Worm (Caenorhabditis elegans) whole organism, young adult: ENCODE results near the gene C16A11.3.

Experiments used
- B0336.3 ChIP-seq: fragments of 200-800 bp; sonication (Bioruptor generic); IDR thresholded peaks from 2 replicates; pipeline ENCODE4 v1.3.6; 2022; ENCODE audit warnings: missing genetic modification characterization, missing compliant biosample characterization
- C06A6.2 ChIP-seq: fragments of 200-800 bp; sonication (Bioruptor generic); conservative IDR thresholded peaks from 2 replicates; pipeline ENCODE4 v1.3.6; 2022; ENCODE audit warnings: missing genetic modification characterization, missing compliant biosample characterization
- D2030.7 ChIP-seq: fragments of 200-800 bp; sonication (Bioruptor generic); IDR thresholded peaks from 2 replicates; pipeline ENCODE4 v1.3.6; 2022; ENCODE audit warnings: missing genetic modification reagents, missing genetic modification characterization, missing compliant biosample characterization
- F37B4.10 ChIP-seq: fragments of 200-800 bp; sonication (Bioruptor generic); IDR thresholded peaks from 2 replicates; pipeline ENCODE4 v1.3.6; 2022; ENCODE audit warnings: missing genetic modification characterization, missing compliant biosample characterization
- F57A8.1 ChIP-seq: fragments of 200-800 bp; sonication (Bioruptor generic); optimal IDR thresholded peaks from 2 replicates; lab custom pipeline; 2018; ENCODE audit warnings: mild to moderate bottlenecking, missing genetic modification characterization, moderate library complexity, missing compliant biosample characterization
- T26A5.8 ChIP-seq: sonication (generic microtip); optimal IDR thresholded peaks from 2 replicates; lab custom pipeline; 2016; ENCODE audit warnings: missing genetic modification characterization, missing compliant biosample characterization
- Y56A3A.18 ChIP-seq: fragments of 200-800 bp; sonication (Bioruptor generic); IDR thresholded peaks from 2 replicates; pipeline ENCODE4 v1.3.6; 2022; ENCODE audit warnings: missing genetic modification reagents, missing genetic modification characterization, missing compliant biosample characterization
- atf-7 ChIP-seq: sonication (generic microtip); optimal IDR thresholded peaks from 2 replicates; lab custom pipeline; 2017; ENCODE audit warnings: mild to moderate bottlenecking, missing genetic modification characterization, missing compliant biosample characterization
- athp-1 ChIP-seq: sonication (generic microtip); optimal IDR thresholded peaks from 2 replicates; lab custom pipeline; 2017; ENCODE audit warnings: mild to moderate bottlenecking, missing genetic modification characterization, missing compliant biosample characterization
- cebp-1 ChIP-seq, 2 experiments: fragments of 200-800 bp in 1 of 2; sonication (Bioruptor generic) in 1 of 2; sonication (generic microtip) in 1 of 2; IDR thresholded peaks in 1 of 2; optimal IDR thresholded peaks in 1 of 2; 2 replicates each; pipeline versions ENCODE4 v1.3.6 to Lab custom; 2017 to 2022; ENCODE audit warnings: missing compliant biosample characterization in 2 of 2, missing genetic modification characterization in 2 of 2, mild to moderate bottlenecking in 1 of 2, missing genetic modification reagents in 1 of 2, moderate library complexity in 1 of 2
- cebp-2 ChIP-seq: fragments of 200-800 bp; sonication (Bioruptor generic); IDR thresholded peaks from 2 replicates; pipeline ENCODE4 v1.3.6; 2022; ENCODE audit warnings: missing genetic modification characterization, missing compliant biosample characterization
- dox-1 ChIP-seq: fragments of 200-800 bp; sonication (Bioruptor generic); IDR thresholded peaks from 2 replicates; pipeline ENCODE4 v1.3.6; 2022; ENCODE audit warnings: missing genetic modification reagents, missing genetic modification characterization, missing compliant biosample characterization
- ekl-4 ChIP-seq: fragments of 200-800 bp; sonication (Bioruptor generic); IDR thresholded peaks from 2 replicates; pipeline ENCODE4 v1.3.6; 2022; ENCODE audit warnings: missing genetic modification reagents, missing genetic modification characterization, missing compliant biosample characterization
- gei-17 ChIP-seq: fragments of 200-800 bp; sonication (Bioruptor generic); optimal IDR thresholded peaks from 2 replicates; lab custom pipeline; 2018; ENCODE audit warnings: mild to moderate bottlenecking, missing genetic modification characterization, missing compliant biosample characterization
- hmg-20 ChIP-seq: fragments of 200-800 bp; sonication (Bioruptor generic); IDR thresholded peaks from 2 replicates; pipeline ENCODE4 v1.3.6; 2022; ENCODE audit warnings: missing genetic modification reagents, missing genetic modification characterization, missing compliant biosample characterization
- hrde-1 ChIP-seq: sonication (generic microtip); optimal IDR thresholded peaks from 2 replicates; lab custom pipeline; 2016; ENCODE audit warnings: missing genetic modification characterization, mild to moderate bottlenecking, missing compliant biosample characterization, moderate library complexity, missing genotype, missing genetic modification reagents, borderline replicate concordance
- let-607 ChIP-seq, 2 experiments: fragments of 200-800 bp in 1 of 2; sonication (Bioruptor generic) in 1 of 2; sonication (generic microtip) in 1 of 2; optimal IDR thresholded peaks; 2 replicates each; lab custom pipeline; 2016 to 2018; ENCODE audit warnings: mild to moderate bottlenecking in 2 of 2, missing compliant biosample characterization in 2 of 2, missing genetic modification characterization in 2 of 2, moderate library complexity in 2 of 2, missing genotype in 1 of 2
- lir-1 ChIP-seq: fragments of 200-800 bp; sonication (Bioruptor generic); conservative IDR thresholded peaks from 2 replicates; pipeline ENCODE4 v1.3.6; 2022; ENCODE audit warnings: missing genetic modification reagents, missing genetic modification characterization, missing compliant biosample characterization
- madf-6 ChIP-seq: fragments of 200-800 bp; sonication (Bioruptor generic); IDR thresholded peaks from 2 replicates; pipeline ENCODE4 v1.3.6; 2022; ENCODE audit warnings: missing genetic modification reagents, missing genetic modification characterization, missing compliant biosample characterization
- mes-4 ChIP-seq: sonication (generic microtip); optimal IDR thresholded peaks from 2 replicates; lab custom pipeline; 2016; ENCODE audit warnings: missing genotype, missing genetic modification characterization, missing compliant biosample characterization
- nfyb-1 ChIP-seq: fragments of 200-800 bp; sonication (Bioruptor generic); IDR thresholded peaks from 2 replicates; pipeline ENCODE4 v1.3.6; 2022; ENCODE audit warnings: missing genetic modification reagents, missing genetic modification characterization, missing compliant biosample characterization
- nhr-80 ChIP-seq: sonication (generic microtip); optimal IDR thresholded peaks from 2 replicates; lab custom pipeline; 2016; ENCODE audit warnings: missing genetic modification characterization, missing compliant biosample characterization
- nhr-90 ChIP-seq: sonication (generic microtip); optimal IDR thresholded peaks from 2 replicates; lab custom pipeline; 2016; ENCODE audit warnings: missing genotype, mild to moderate bottlenecking, missing genetic modification characterization, missing compliant biosample characterization
- rcor-1 ChIP-seq: fragments of 200-800 bp; sonication (Bioruptor generic); IDR thresholded peaks from 2 replicates; pipeline ENCODE4 v1.3.6; 2022; ENCODE audit warnings: missing genetic modification reagents, missing genetic modification characterization, missing compliant biosample characterization
- rec-8 ChIP-seq, 2 experiments: sonication (generic microtip); optimal IDR thresholded peaks; 2 replicates each; lab custom pipeline; 2016; ENCODE audit warnings: mild to moderate bottlenecking in 2 of 2, missing genetic modification characterization in 2 of 2, missing genetic modification reagents in 2 of 2, missing genotype in 2 of 2, missing biosample characterization in 1 of 2, missing compliant biosample characterization in 1 of 2, moderate library complexity in 1 of 2
- tbp1 ChIP-seq: fragments of 200-800 bp; sonication (Bioruptor generic); optimal IDR thresholded peaks from 2 replicates; lab custom pipeline; 2018; ENCODE audit warnings: mild to moderate bottlenecking, missing genetic modification characterization, missing compliant biosample characterization
- zfh-2 ChIP-seq: fragments of 200-800 bp; sonication (Bioruptor generic); conservative IDR thresholded peaks from 2 replicates; pipeline ENCODE4 v1.3.6; 2022; ENCODE audit warnings: missing genetic modification reagents, missing genetic modification characterization, missing compliant biosample characterization
- ztf-22 ChIP-seq: fragments of 200-800 bp; sonication (Bioruptor generic); optimal IDR thresholded peaks from 2 replicates; lab custom pipeline; 2018; ENCODE audit warnings: mild to moderate bottlenecking, missing genetic modification characterization, moderate library complexity, missing compliant biosample characterization
- ztf-25 ChIP-seq: fragments of 200-800 bp; sonication (Bioruptor generic); IDR thresholded peaks from 2 replicates; pipeline ENCODE4 v1.3.6; 2022; ENCODE audit warnings: missing genetic modification reagents, missing genetic modification characterization, missing compliant biosample characterization
- ztf-3 ChIP-seq: fragments of 200-800 bp; sonication (Bioruptor generic); optimal IDR thresholded peaks from 2 replicates; lab custom pipeline; 2018; ENCODE audit warnings: mild to moderate bottlenecking, missing genetic modification characterization, missing compliant biosample characterization
- ztf-6 ChIP-seq: fragments of 200-800 bp; sonication (Bioruptor generic); IDR thresholded peaks from 2 replicates; pipeline ENCODE4 v1.3.6; 2022; ENCODE audit warnings: missing genetic modification reagents, missing genetic modification characterization, missing compliant biosample characterization

C16A11.3 gene

DNA sequence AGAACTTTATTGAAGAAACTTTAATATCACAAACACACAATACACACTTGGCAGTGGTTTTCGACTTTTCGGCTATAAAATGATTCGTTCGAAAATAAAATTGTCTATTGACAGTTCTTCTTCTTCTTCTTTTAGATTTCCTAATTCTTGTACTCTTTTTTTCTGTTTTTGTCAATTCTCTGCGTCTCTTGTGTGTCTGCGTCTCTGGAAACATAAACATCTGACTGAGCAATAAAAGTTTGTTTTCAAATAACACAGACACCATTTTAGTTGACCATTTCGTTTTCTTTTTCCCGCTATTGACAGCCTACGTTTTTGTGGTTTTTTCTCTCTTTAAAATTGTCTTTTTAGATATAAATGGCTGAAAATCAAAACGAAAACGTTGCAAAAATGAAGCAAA is 49.4 kb upstream of the C16A11.3 start, which contains the start of gene R03H10.1:
Gene R03H10.1, plus strand, starts transcription at position 352 of the 400 bp plus-strand sequence.
- no peak for TF ChIP-seq cebp-1 (GFP tag; IDR thresholded peaks at IDR 0.05; lab: Robert Waterston, UW)
- peak; percentile 20 for TF ChIP-seq cebp-1 (tag; optimal IDR thresholded peaks at IDR 0.05; lab: Kevin White, UChicago)
- peak; percentile 21 for TF ChIP-seq nhr-80 (tag; lab: Kevin White, UChicago)
- no peak for TF ChIP-seq ztf-25

DNA sequence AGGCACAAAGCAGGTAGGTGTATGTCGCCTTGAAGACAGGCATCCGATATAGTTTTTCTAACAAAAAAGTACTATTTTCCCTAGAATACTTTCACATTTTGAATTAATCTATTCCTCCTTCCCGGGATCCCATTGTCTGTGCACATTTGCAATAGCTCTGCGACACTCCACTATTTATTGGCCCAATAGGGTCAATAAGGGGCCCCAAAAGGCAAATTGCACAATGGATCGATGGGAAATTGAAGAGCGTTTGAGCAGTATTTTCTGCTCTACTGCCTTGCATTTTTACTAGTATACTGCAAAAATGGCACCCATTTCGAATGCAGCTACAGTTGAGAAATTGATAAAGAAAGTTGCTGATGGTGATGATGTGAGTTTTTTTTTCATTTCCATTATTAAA is 47.0 kb upstream of the C16A11.3 start, which contains the start of gene R03H10.11:
Gene R03H10.11, plus strand, starts transcription at position 301 of the 400 bp plus-strand sequence.
- no peak for TF ChIP-seq zfh-2 (GFP tag; lab: Robert Waterston, UW)
- TF ChIP-seq D2030.7 (GFP tag; lab: Robert Waterston, UW) = no peak
- no peak for TF ChIP-seq gei-17 (GFP tag; lab: Kevin White, UChicago)
- no peak for TF ChIP-seq madf-6 (GFP tag; lab: Robert Waterston, UW)
- no peak for TF ChIP-seq tbp1
- no peak for TF ChIP-seq ztf-3 (GFP tag; lab: Kevin White, UChicago)
- TF ChIP-seq rcor-1 (GFP tag; lab: Robert Waterston, UW) = no peak
- TF ChIP-seq atf-7 = no peak
- TF ChIP-seq F57A8.1 (GFP tag; lab: Kevin White, UChicago) = no peak

DNA sequence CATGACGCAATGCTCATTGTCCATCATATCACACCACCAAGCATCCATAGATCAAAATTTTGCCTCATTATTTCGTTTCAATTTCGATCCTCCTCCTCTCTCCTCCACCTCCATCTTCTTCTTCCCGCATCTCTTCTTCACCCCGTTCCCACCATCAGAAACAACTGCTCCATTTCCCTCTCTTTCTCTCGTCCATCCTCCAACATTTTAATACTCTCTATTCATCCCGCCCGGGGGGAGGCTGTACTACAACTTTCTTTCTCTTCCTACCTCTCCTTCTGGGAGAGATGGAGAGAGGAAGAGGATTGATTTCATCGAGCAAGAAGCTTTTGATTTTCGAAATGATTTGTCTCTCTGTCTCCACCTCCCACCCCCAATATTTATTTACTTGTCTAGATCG is 45.4 kb upstream of the C16A11.3 start:
- TF ChIP-seq lir-1 (GFP tag; lab: Robert Waterston, UW) (no peak), nhr-90 (no peak), ztf-6 (GFP tag; lab: Robert Waterston, UW) (no peak), C06A6.2 (GFP tag; lab: Robert Waterston, UW) (no peak), T26A5.8 (no peak), ztf-22 (no peak), rec-8 (tag; optimal IDR thresholded peaks at IDR 0.05; lab: Kevin White, UChicago) (no peak), hrde-1 (tag; lab: Kevin White, UChicago) (no peak), gei-17 (GFP tag; lab: Kevin White, UChicago) (no peak), F37B4.10 (GFP tag; lab: Robert Waterston, UW) (no peak), let-607 (tag; optimal IDR thresholded peaks at IDR 0.05; lab: Kevin White, UChicago) (no peak), Y56A3A.18 (GFP tag; lab: Robert Waterston, UW) (no peak), cebp-2 (GFP tag; lab: Robert Waterston, UW) (no peak), D2030.7 (GFP tag; lab: Robert Waterston, UW) (no peak)

DNA sequence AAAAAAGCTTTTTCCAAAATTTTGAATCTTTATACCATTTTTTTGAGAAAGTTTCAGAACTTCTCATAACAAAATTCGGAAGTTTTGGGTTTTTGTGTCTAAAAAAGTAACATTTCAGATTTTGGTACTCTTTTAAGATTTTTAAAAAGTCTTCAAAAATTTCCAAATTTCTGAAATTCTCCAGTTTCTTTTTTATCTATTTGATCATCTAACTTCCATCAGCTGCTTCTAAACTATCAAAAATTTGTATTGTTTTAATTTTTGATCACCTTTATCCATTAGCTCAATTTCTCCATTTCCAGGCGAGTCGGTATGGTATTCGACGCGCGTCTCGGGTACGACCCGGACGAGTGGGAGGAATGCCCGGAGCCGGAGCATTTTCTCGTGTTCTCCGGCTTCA is 43.0 kb upstream of the C16A11.3 start, which contains the start of gene cpna-1:
Gene cpna-1, plus strand, starts transcription at position 301 of the 400 bp plus-strand sequence.
- TF ChIP-seq athp-1 (tag; lab: Kevin White, UChicago) = no peak
- TF ChIP-seq ekl-4 = no peak
- no peak for TF ChIP-seq madf-6 (GFP tag; lab: Robert Waterston, UW)
- TF ChIP-seq T26A5.8 = no peak
- no peak for TF ChIP-seq hmg-20 (GFP tag; lab: Robert Waterston, UW)

DNA sequence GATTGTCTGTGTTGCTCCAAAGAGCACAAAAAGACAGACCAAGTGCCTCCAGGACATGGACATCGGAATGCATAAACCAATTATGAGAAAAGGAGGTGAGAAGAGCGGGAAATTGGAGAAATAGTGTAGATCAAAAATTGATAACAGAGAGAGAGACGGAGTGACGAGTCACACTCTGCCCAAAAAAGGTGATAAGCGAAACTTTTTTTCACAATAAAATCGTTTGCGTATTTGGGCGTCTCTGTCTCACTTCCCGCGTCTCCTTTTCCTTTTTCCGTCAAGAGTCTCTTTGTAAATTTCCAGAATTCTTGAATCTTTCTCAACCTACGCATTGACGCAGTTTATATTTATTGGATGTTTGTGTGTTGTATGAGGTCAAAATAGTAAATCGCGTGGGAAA is 35.2 kb upstream of the C16A11.3 start, which contains the start of gene mth-2:
Gene mth-2, minus strand, starts transcription at position 188 of the 400 bp plus-strand sequence.
- TF ChIP-seq nhr-80 (tag; lab: Kevin White, UChicago) = peak; percentile 94
- no peak for TF ChIP-seq mes-4 (tag; lab: Kevin White, UChicago)
- peak; percentile 34; the same call in 1 of the 2 replicates for TF ChIP-seq nfyb-1 (GFP tag; lab: Robert Waterston, UW)
- TF ChIP-seq dox-1 (GFP tag; lab: Robert Waterston, UW) = peak; percentile 63
- 0 out of 2 replicates have a peak, but pooled peaks have one; percentile 34 for TF ChIP-seq B0336.3 (GFP tag; lab: Robert Waterston, UW)
